Worm (Caenorhabditis elegans): ENCODE data around the gene C15H7.3.

Gene C15H7.3

ce11 chrIII:9617599-9618262 lies 34.0 kb downstream of the C15H7.3 start:
- TF ChIP-seq nfya-1 (tag; optimal IDR thresholded peaks at IDR 0.05): peak; percentile 52
- TF ChIP-seq tbx-7 (tag; optimal IDR thresholded peaks at IDR 0.05): no peak
- no peak for TF ChIP-seq ceh-6 (GFP tag; optimal IDR thresholded peaks at IDR 0.05)

DNA sequence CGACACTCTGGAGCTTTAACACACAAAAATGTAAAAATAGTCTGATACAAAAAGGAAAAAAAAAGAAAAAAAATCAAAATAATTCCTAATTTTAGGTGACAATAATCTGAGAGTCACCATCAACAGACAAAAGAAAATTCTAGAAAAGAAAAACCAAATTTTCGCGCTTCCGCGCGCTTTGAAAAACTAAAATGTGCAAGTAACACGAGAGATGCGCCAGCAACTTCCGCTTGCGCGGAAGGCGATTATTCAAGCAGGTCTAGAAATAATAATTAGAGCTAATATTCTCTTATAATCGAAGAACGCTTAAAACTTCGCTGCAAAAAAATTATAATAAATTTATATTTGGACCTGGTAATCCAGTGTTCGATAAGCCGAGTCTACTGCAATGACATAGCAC lies 34.8 kb downstream of the C15H7.3 start:
- TF ChIP-seq ceh-24 (tag; optimal IDR thresholded peaks at IDR 0.05): no peak
- no peak for TF ChIP-seq hlh-8 (tag; optimal IDR thresholded peaks at IDR 0.05)
- no peak for TF ChIP-seq pqm-1 (tag; optimal IDR thresholded peaks at IDR 0.05)
- no peak for TF ChIP-seq pros-1 (tag; optimal IDR thresholded peaks at IDR 0.05)
- TF ChIP-seq pag-3 (tag; optimal IDR thresholded peaks at IDR 0.05; ENCODE audit: borderline replicate concordance): no peak
- no peak for TF ChIP-seq sox-4 (tag; optimal IDR thresholded peaks at IDR 0.05)
- no peak for TF ChIP-seq ama-1 (optimal IDR thresholded peaks at IDR 0.05)
- TF ChIP-seq hlh-30 (tag; optimal IDR thresholded peaks at IDR 0.05; ENCODE audit: insufficient read depth): no peak
- TF ChIP-seq nhr-232 (tag; optimal IDR thresholded peaks at IDR 0.05): no peak
- TF ChIP-seq hlh-15 (tag; optimal IDR thresholded peaks at IDR 0.05): no peak
- TF ChIP-seq npax-4 (tag; optimal IDR thresholded peaks at IDR 0.05): no peak
- TF ChIP-seq ceh-31 (tag; optimal IDR thresholded peaks at IDR 0.05): no peak
- TF ChIP-seq ceh-22 (tag; optimal IDR thresholded peaks at IDR 0.05): no peak
- TF ChIP-seq ceh-2 (tag; optimal IDR thresholded peaks at IDR 0.05): no peak

ce11 chrIII:9616426-9616825 lies 35.3 kb downstream of the C15H7.3 start, which contains the start of gene hcp-3:
Gene hcp-3, minus strand, starts transcription at chrIII:9616470.
- TF ChIP-seq ceh-45 (GFP tag; IDR thresholded peaks at IDR 0.05): no peak
- TF ChIP-seq sox-4 (tag; optimal IDR thresholded peaks at IDR 0.05): no peak
- TF ChIP-seq nfya-1 (tag; optimal IDR thresholded peaks at IDR 0.05): peak; percentile 55
- TF ChIP-seq ceh-14 (tag; optimal IDR thresholded peaks at IDR 0.05): peak; percentile 39
- TF ChIP-seq ceh-48 (tag; optimal IDR thresholded peaks at IDR 0.05): peak; percentile 76
- peak; percentile 37 for TF ChIP-seq ceh-31 (tag; optimal IDR thresholded peaks at IDR 0.05)
- peak; percentile 5 for TF ChIP-seq unc-55 (GFP tag; optimal IDR thresholded peaks at IDR 0.05)
- no peak for TF ChIP-seq dmd-4 (tag; optimal IDR thresholded peaks at IDR 0.05; ENCODE audit: borderline replicate concordance)
- TF ChIP-seq ceh-9 (tag; optimal IDR thresholded peaks at IDR 0.05): no peak
- no peak for TF ChIP-seq odd-2 (tag; optimal IDR thresholded peaks at IDR 0.05)

DNA sequence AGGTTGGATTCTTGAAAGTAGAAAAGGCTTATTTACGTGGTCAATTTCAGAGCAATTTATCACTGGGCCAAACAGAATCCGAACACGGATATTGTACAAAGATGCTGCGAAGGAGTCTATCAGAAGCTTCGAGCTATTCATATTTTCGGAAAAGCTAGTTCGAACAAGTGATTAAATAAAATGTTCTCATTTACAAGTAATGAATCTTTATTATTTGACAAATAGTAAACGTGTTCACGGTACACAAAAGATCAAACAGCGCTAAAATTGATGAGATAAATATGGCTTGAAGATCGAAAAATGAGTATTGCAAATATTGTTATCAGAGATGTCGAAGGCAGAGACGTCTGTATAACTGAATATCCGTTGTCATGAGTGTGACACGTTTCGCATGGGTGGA lies 36.7 kb downstream of the C15H7.3 start:
- TF ChIP-seq hlh-8 (tag; optimal IDR thresholded peaks at IDR 0.05) (no peak), elt-2 (tag; optimal IDR thresholded peaks at IDR 0.05) (no peak), unc-42 (tag; optimal IDR thresholded peaks at IDR 0.05) (no peak), fkh-10 (GFP tag; optimal IDR thresholded peaks at IDR 0.05) (no peak)

ce11 chrIII:9614211-9614610 lies 37.6 kb downstream of the C15H7.3 start, which contains the start of the genes pri-1 and F58A4.6:
Gene pri-1, minus strand, starts transcription at chrIII:9614281.
Gene F58A4.6, plus strand, starts transcription at chrIII:9614482.
- peak; percentile 6 for TF ChIP-seq ceh-31 (tag; optimal IDR thresholded peaks at IDR 0.05)
- TF ChIP-seq nfya-1 (tag; optimal IDR thresholded peaks at IDR 0.05): peak; percentile 6
- no peak for TF ChIP-seq ceh-24 (tag; optimal IDR thresholded peaks at IDR 0.05)
- TF ChIP-seq unc-42 (tag; optimal IDR thresholded peaks at IDR 0.05): peak; percentile 57

- TF ChIP-seq lin-11 (tag; optimal IDR thresholded peaks at IDR 0.05) (no peak), ceh-2 (tag; optimal IDR thresholded peaks at IDR 0.05) (no peak), ceh-19 (GFP tag; optimal IDR thresholded peaks at IDR 0.05) (no peak), madf-2 (tag; optimal IDR thresholded peaks at IDR 0.05) (no peak), odd-2 (tag; optimal IDR thresholded peaks at IDR 0.05) (no peak), ahr-1 (tag; optimal IDR thresholded peaks at IDR 0.05) (no peak), ama-1 (optimal IDR thresholded peaks at IDR 0.05) (no peak), ceh-18 (tag; optimal IDR thresholded peaks at IDR 0.05) (no peak), dve-1 (tag; optimal IDR thresholded peaks at IDR 0.05) (no peak), pag-3 (tag; optimal IDR thresholded peaks at IDR 0.05; ENCODE audit: borderline replicate concordance) (no peak)
Measured at ce11 chrIII:9612097-9612496, 39.7 kb downstream of the C15H7.3 start, which contains the start of gene bbs-4. Gene bbs-4, minus strand, starts transcription at chrIII:9612197.

Data from whole organism, late embryonic.